Worm (Caenorhabditis elegans) whole organism, late embryonic: Measurements from ENCODE around the gene npr-42.

Experiments used
- K02D7.2 ChIP-seq: sonication (generic microtip); optimal IDR thresholded peaks from 2 replicates; lab custom pipeline; 2017; ENCODE audit warnings: mild to moderate bottlenecking, missing genetic modification characterization, missing compliant biosample characterization
- K09A11.1 ChIP-seq: sonication (generic microtip); optimal IDR thresholded peaks from 2 replicates; lab custom pipeline; 2017; ENCODE audit warnings: antibody characterized with exemption, mild to moderate bottlenecking, missing genetic modification characterization, missing compliant biosample characterization; ENCODE audit not compliant: insufficient read depth
- T23F11.4 ChIP-seq: fragments of 200-800 bp; sonication (Bioruptor generic); optimal IDR thresholded peaks from 2 replicates; lab custom pipeline; 2018; ENCODE audit warnings: mild to moderate bottlenecking, missing genetic modification characterization, missing compliant biosample characterization
- ceh-19 ChIP-seq: fragments of 200-800 bp; sonication (Bioruptor generic); optimal IDR thresholded peaks from 2 replicates; lab custom pipeline; 2018; ENCODE audit warnings: mild to moderate bottlenecking, missing genetic modification characterization, missing compliant biosample characterization
- ceh-22 ChIP-seq: sonication (generic microtip); optimal IDR thresholded peaks from 2 replicates; lab custom pipeline; 2017; ENCODE audit warnings: missing biosample characterization, missing genetic modification characterization
- ceh-31 ChIP-seq: sonication (generic microtip); optimal IDR thresholded peaks from 2 replicates; lab custom pipeline; 2016; ENCODE audit warnings: missing genetic modification characterization, missing compliant biosample characterization
- ceh-34 ChIP-seq: sonication (generic microtip); optimal IDR thresholded peaks from 2 replicates; lab custom pipeline; 2016; ENCODE audit warnings: mild to moderate bottlenecking, missing genetic modification characterization, missing compliant biosample characterization
- ceh-48 ChIP-seq: sonication (generic microtip); optimal IDR thresholded peaks from 2 replicates; lab custom pipeline; 2016; ENCODE audit warnings: missing genetic modification characterization, inconsistent platforms, missing compliant biosample characterization
- ceh-9 ChIP-seq: sonication (generic microtip); optimal IDR thresholded peaks from 2 replicates; lab custom pipeline; 2016; ENCODE audit warnings: mild to moderate bottlenecking, missing genetic modification characterization, inconsistent platforms, missing compliant biosample characterization
- dve-1 ChIP-seq: sonication (generic microtip); optimal IDR thresholded peaks from 2 replicates; lab custom pipeline; 2017; ENCODE audit warnings: antibody characterized with exemption, mild to moderate bottlenecking, missing genetic modification characterization, missing compliant biosample characterization
- eyg-1 ChIP-seq: sonication (generic microtip); optimal IDR thresholded peaks from 2 replicates; lab custom pipeline; 2016; ENCODE audit warnings: missing genotype, missing genetic modification characterization, missing compliant biosample characterization
- gmeb-2 ChIP-seq: sonication (generic microtip); optimal IDR thresholded peaks from 2 replicates; lab custom pipeline; 2016; ENCODE audit warnings: missing genetic modification characterization, inconsistent platforms, missing compliant biosample characterization
- hlh-8 ChIP-seq: sonication (generic microtip); optimal IDR thresholded peaks from 2 replicates; lab custom pipeline; 2016; ENCODE audit warnings: missing genotype, missing genetic modification characterization, missing compliant biosample characterization
- lin-11 ChIP-seq: fragments of 200-800 bp; sonication (Bioruptor generic); optimal IDR thresholded peaks from 2 replicates; lab custom pipeline; 2018; ENCODE audit warnings: mild to moderate bottlenecking, missing genetic modification characterization, missing compliant biosample characterization
- nfya-1 ChIP-seq: sonication (generic microtip); optimal IDR thresholded peaks from 2 replicates; lab custom pipeline; 2017; ENCODE audit warnings: missing genetic modification characterization, mild to moderate bottlenecking, missing compliant biosample characterization, antibody characterized with exemption, moderate library complexity
- nhr-11 ChIP-seq: fragments of 150-350 bp; optimal IDR thresholded peaks from 2 replicates; lab custom pipeline; 2014; ENCODE audit warnings: missing biosample characterization, missing genetic modification characterization
- nhr-232 ChIP-seq: sonication (generic microtip); optimal IDR thresholded peaks from 2 replicates; lab custom pipeline; 2016; ENCODE audit warnings: missing genetic modification characterization, missing compliant biosample characterization
- pat-9 ChIP-seq: fragments of 200-800 bp; sonication (Bioruptor generic); optimal IDR thresholded peaks from 2 replicates; lab custom pipeline; 2018; ENCODE audit warnings: mild to moderate bottlenecking, missing genetic modification characterization, moderate library complexity, missing compliant biosample characterization
- pha-4 ChIP-seq: fragments of 150-350 bp; optimal IDR thresholded peaks from 2 replicates; lab custom pipeline; 2018; ENCODE audit warnings: missing biosample characterization, missing genetic modification reagents, missing genetic modification characterization
- pqm-1 ChIP-seq: sonication (generic microtip); optimal IDR thresholded peaks from 2 replicates; lab custom pipeline; 2016; ENCODE audit warnings: missing genetic modification characterization, missing compliant biosample characterization
- pros-1 ChIP-seq: fragments of 150-350 bp; optimal IDR thresholded peaks from 2 replicates; lab custom pipeline; 2014; ENCODE audit warnings: missing biosample characterization, missing genetic modification reagents, missing genetic modification characterization
- ref-2 ChIP-seq: sonication (generic microtip); optimal IDR thresholded peaks from 2 replicates; lab custom pipeline; 2016; ENCODE audit warnings: missing genetic modification characterization, missing compliant biosample characterization
- rnt-1 ChIP-seq: sonication (generic microtip); optimal IDR thresholded peaks from 2 replicates; lab custom pipeline; 2016; ENCODE audit warnings: missing genetic modification characterization, missing compliant biosample characterization
- sdc-2 ChIP-seq: sonication (generic microtip); optimal IDR thresholded peaks from 2 replicates; lab custom pipeline; 2016; ENCODE audit warnings: missing genotype, missing genetic modification characterization, missing compliant biosample characterization
- sox-2 ChIP-seq: fragments of 200-800 bp; sonication (Bioruptor generic); IDR thresholded peaks from 2 replicates; pipeline ENCODE4 v1.3.6; 2022; ENCODE audit warnings: missing genetic modification reagents, missing genetic modification characterization, missing compliant biosample characterization
- tbx-7 ChIP-seq: sonication (generic microtip); optimal IDR thresholded peaks from 2 replicates; lab custom pipeline; 2016; ENCODE audit warnings: missing genotype, missing genetic modification characterization, missing compliant biosample characterization
- unc-3 ChIP-seq, 2 experiments: fragments of 200-800 bp in 1 of 2; sonication (Bioruptor generic) in 1 of 2; sonication (generic microtip) in 1 of 2; conservative IDR thresholded peaks in 1 of 2; optimal IDR thresholded peaks in 1 of 2; 2 replicates each; pipeline versions ENCODE4 v1.3.6 to Lab custom; 2016 to 2022; ENCODE audit warnings: missing compliant biosample characterization in 2 of 2, missing genetic modification characterization in 2 of 2, missing genetic modification reagents in 1 of 2
- unc-42 ChIP-seq: sonication (generic microtip); optimal IDR thresholded peaks from 2 replicates; lab custom pipeline; 2016; ENCODE audit warnings: missing genotype, missing genetic modification characterization, missing compliant biosample characterization

npr-42 gene

DNA sequence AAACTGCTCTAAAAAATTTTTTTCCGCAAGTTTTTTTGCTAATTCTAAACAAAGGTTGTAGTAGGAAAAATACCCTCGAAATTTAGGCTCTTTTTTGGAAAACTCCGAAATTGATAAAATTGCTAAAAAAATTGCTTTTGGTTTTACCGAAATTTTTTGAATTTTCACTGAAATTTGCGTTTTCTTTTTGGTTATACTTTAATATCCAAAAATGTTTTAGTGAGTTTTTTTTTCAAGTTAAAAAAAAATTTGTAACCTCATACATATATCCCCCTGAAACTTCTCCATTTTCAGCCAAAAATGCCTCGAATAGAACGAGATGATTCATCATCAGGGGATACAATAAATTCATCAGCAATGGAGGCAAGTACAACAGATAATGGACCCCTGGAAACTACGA lies 29.1 kb upstream of the npr-42 start, which contains the start of gene gpa-11:
gpa-11 (plus strand) TSS at position 301 of the 400 bp plus-strand sequence.
- no peak for TF ChIP-seq ceh-34 (tag; lab: Kevin White, UChicago)
- no peak for TF ChIP-seq dve-1

DNA sequence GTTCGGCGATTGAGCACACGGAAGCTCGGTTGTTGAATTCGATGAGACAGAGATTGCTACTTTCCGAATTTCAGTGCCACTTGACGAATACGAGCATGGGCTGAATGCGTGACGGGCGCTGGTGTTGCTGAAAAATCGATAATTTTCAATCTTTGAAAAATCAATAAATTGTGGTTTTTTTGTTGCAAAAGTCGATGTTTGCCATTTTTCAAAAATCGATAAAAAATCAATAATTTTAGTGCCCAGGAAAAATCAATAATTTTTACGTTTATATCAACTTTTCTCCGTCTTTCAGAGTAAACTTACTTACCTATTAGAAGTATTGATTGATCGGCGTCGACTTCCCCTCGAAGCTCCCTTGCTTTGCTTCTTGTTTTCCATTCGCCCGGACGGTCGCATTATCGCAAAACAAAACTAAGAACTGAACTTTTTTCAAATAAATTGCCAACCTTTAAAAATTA lies 19.4 kb upstream of the npr-42 start, which contains the start of gene C16A11.7:
C16A11.7 (minus strand) TSS at position 411 of the 461 bp plus-strand sequence.
- TF ChIP-seq eyg-1 (no peak), ceh-22 (no peak), ceh-48 (peak; percentile 56), lin-11 (tag; lab: Kevin White, UChicago) (no peak)

DNA sequence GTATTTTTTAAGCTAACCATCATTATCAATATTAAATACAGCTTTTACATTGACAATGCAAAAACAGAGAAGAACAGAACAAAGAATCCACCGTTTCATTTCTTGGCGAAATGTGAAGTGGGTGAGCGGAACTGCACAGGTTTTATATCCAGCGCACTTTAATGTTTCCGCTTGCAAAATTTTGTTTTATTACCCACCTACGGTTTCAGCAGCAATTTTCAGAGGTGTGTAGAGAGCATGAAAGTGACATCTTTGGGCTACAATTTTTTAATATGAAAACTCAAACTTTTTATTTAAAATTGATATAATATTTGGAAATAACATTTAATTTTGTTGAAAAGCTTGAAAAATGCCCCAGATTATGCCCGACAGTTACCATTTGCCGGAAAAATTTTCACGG lies 17.3 kb upstream of the npr-42 start, which contains the start of gene clec-135:
clec-135 (minus strand) TSS at position 101 of the 400 bp plus-strand sequence.
- TF ChIP-seq K02D7.2 (tag; lab: Kevin White, UChicago) (no peak), unc-3 (GFP tag; conservative IDR thresholded peaks at IDR 0.05; lab: Robert Waterston, UW) (no peak), unc-3 (tag; optimal IDR thresholded peaks at IDR 0.05; lab: Kevin White, UChicago) (no peak), gmeb-2 (tag; lab: Kevin White, UChicago) (no peak), nhr-232 (no peak), ceh-9 (no peak), pha-4 (tag; lab: Kevin White, UChicago) (no peak)

DNA sequence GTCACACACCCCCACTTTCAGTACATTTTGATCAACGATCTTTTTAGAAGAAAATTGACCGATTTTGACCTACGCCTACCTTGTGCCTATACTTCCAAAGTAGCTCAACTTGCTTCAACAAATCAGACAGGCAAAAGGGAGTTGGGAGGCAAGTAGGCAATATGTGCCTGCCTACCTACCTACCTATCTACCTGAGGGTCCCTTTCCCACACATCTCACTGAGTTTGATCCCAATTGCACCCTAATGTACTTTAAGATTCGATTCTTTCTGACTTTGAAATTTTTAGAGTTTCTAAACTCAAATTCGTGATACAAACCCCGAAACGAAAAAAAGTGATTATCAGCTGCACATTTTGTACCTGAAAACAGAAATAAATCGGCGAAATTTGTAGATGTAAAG lies 8.3 kb upstream of the npr-42 start:
- no peak for TF ChIP-seq T23F11.4 (GFP tag; lab: Kevin White, UChicago)
- TF ChIP-seq, all 69 proteins: peak for 0

DNA sequence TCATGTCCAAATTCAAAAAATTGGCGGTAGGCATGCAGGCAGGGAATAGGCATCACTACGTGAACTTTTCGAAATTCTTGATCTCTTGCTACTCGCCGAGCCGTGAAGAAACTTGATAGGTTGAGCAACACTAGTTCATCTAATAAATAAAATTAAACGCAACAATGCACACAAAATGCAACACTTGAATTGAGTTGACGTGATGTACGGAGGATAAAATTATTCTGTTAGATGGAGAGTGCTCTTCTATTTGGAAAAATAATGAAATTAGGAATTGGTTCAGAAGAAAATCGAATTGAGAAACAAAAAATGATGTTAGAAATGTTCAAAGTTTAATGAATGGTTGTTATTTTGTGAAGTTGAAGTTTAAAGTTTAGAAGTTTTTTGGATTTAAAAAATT lies 922 bp downstream of the npr-42 start:
- TF ChIP-seq pat-9 (tag; lab: Kevin White, UChicago) (no peak), unc-42 (peak; percentile 41)

DNA sequence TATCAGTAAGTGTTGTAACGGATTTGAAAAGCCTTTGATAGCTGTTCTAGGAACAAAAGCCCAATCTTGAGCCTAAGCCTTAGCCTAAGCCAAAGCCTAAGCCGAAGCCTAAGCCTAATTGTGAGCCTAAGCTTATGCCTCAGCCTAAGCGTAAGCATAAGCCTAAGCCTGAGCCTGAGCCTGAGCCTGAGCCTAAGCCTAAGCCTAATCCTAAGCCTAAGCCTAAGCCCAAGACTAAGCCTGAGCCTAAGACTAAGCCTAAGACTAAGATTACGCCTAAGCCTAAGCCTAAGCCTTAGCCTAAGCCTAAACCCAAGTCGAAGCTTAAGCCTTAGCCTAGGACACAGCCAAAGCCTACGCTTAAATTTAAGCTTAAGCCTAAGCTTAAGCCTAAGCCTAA lies 1.6 kb downstream of the npr-42 start:
- TF ChIP-seq dve-1, result peak; percentile 80
- TF ChIP-seq rnt-1 (tag; lab: Kevin White, UChicago), result no peak
- TF ChIP-seq unc-3 (GFP tag; conservative IDR thresholded peaks at IDR 0.05; lab: Robert Waterston, UW), result no peak
- TF ChIP-seq unc-3 (tag; optimal IDR thresholded peaks at IDR 0.05; lab: Kevin White, UChicago), result no peak
- TF ChIP-seq hlh-8 (tag; lab: Kevin White, UChicago), result no peak
- TF ChIP-seq nfya-1, result no peak
- TF ChIP-seq ceh-34 (tag; lab: Kevin White, UChicago), result no peak
- TF ChIP-seq gmeb-2 (tag; lab: Kevin White, UChicago), result no peak
- no peak for TF ChIP-seq ceh-48

DNA sequence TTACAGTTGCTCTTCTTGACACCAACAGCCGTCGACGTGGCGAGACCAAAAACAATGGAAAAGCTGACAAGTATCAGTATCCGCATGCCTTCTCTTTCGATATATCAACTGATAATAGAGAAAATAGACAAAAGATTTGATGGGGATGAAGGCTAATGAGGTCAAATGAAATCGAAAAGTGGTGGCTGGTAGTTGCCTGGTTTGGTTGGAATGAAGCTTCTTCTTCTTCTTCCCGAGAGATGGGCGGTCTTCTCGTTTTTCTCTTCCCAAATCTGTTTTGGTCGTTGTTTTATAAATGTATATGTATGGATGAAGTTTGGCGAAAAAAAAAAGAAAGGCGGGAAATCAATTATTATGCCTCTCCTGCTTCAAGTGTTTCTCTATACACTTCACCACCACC lies 5.7 kb downstream of the npr-42 start, which contains the start of gene C01F1.5:
C01F1.5 (minus strand) TSS at position 103 of the 400 bp plus-strand sequence.
- no peak for TF ChIP-seq unc-42
- TF ChIP-seq pros-1 (tag; lab: Kevin White, UChicago), result no peak
- no peak for TF ChIP-seq nhr-11
- TF ChIP-seq rnt-1 (tag; lab: Kevin White, UChicago), result no peak
- TF ChIP-seq ref-2 (tag; lab: Kevin White, UChicago), result no peak
- TF ChIP-seq tbx-7 (tag; lab: Kevin White, UChicago), result no peak
- TF ChIP-seq K09A11.1, result no peak
- no peak for TF ChIP-seq sdc-2 (tag; lab: Kevin White, UChicago)
- TF ChIP-seq ceh-19 (GFP tag; lab: Kevin White, UChicago), result no peak
- no peak for TF ChIP-seq ceh-31 (tag; lab: Kevin White, UChicago)
- no peak for TF ChIP-seq pqm-1 (tag; lab: Kevin White, UChicago)
- no peak for TF ChIP-seq sox-2 (GFP tag; lab: Robert Waterston, UW)
